Fruit fly (Drosophila melanogaster): ENCODE data around the gene rn.

Gene rn

DNA sequence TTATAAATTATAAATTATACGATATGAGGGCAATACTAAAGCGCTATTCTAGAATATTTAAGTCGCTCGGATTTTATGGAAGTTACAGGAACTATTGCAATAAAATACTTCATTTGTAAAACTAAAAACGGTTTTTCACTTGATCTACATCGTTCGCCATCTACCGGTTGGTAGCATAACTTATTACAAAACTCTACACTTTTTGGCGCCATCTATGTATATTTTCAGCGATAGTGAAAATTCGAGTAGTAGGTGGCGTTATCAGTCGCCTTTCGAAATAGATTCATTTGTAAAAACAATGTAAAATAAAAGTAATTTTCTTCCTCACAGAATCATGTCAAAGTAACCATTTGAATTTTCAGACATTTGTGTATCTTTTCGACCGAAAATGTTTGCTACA is 37.0 kb upstream of the rn start, which contains the start of gene nxf4:
nxf4 (plus strand) TSS at position 286 of the 400 bp plus-strand sequence.
- TF ChIP-seq z (GFP tag; IDR thresholded peaks at IDR 0.05) (no peak), BEAF-32 (GFP tag; optimal IDR thresholded peaks at IDR 0.05) (peak; percentile 26), Hand (GFP tag; optimal IDR thresholded peaks at IDR 0.05) (no peak), emc (GFP tag; optimal IDR thresholded peaks at IDR 0.05) (peak; percentile 79), CG7928 (GFP tag; optimal IDR thresholded peaks at IDR 0.05) (no peak), corto (GFP tag; optimal IDR thresholded peaks at IDR 0.05) (no peak), Hey (tag; optimal IDR thresholded peaks at IDR 0.05) (no peak), B-H2 (GFP tag; optimal IDR thresholded peaks at IDR 0.05) (peak; percentile 45), CG9609 (GFP tag; optimal IDR thresholded peaks at IDR 0.05) (peak; percentile 82), HmgD (GFP tag; optimal IDR thresholded peaks at IDR 0.05) (peak; percentile 74), tx (GFP tag; optimal IDR thresholded peaks at IDR 0.05) (peak; percentile 68), BtbVII (GFP tag; optimal IDR thresholded peaks at IDR 0.05) (peak; percentile 27), amos (GFP tag; IDR thresholded peaks at IDR 0.05; ENCODE audit: partially characterized antibody) (peak; percentile 73), CG18476 (GFP tag; optimal IDR thresholded peaks at IDR 0.05) (peak; percentile 39), pho (GFP tag; optimal IDR thresholded peaks at IDR 0.05) (peak; percentile 72), Sox102F (GFP tag; optimal IDR thresholded peaks at IDR 0.05) (peak; percentile 80), phol (tag; optimal IDR thresholded peaks at IDR 0.05) (peak; percentile 79), Max (GFP tag; optimal IDR thresholded peaks at IDR 0.05) (peak; percentile 0), gce (GFP tag; IDR thresholded peaks at IDR 0.05) (0 out of 3 replicates have a peak, but pooled peaks have one; percentile 49), CG15479 (GFP tag; optimal IDR thresholded peaks at IDR 0.05) (no peak), lilli (GFP tag; optimal IDR thresholded peaks at IDR 0.05) (peak; percentile 78), ap (GFP tag; IDR thresholded peaks at IDR 0.05) (no peak), maf-S (GFP tag; optimal IDR thresholded peaks at IDR 0.05) (peak; percentile 78), ttk (GFP tag; IDR thresholded peaks at IDR 0.05) (peak; percentile 59; the same call in 1 of the 2 replicates), psq (GFP tag; optimal IDR thresholded peaks at IDR 0.05) (peak; percentile 51), CG3163 (GFP tag; optimal IDR thresholded peaks at IDR 0.05) (peak; percentile 65), CG15011 (GFP tag; optimal IDR thresholded peaks at IDR 0.05) (no peak), ATbp (GFP tag; optimal IDR thresholded peaks at IDR 0.05) (peak; percentile 10), CG12219 (GFP tag; optimal IDR thresholded peaks at IDR 0.05) (peak; percentile 31), pnt (GFP tag; optimal IDR thresholded peaks at IDR 0.05) (peak; percentile 76), CG17612 (GFP tag; IDR thresholded peaks at IDR 0.05) (0 out of 2 replicates have a peak, but pooled peaks have one; percentile 39), dpn (GFP tag; optimal IDR thresholded peaks at IDR 0.05) (peak; percentile 81 to 86), wdn (GFP tag; IDR thresholded peaks at IDR 0.05) (0 out of 2 replicates have a peak, but pooled peaks have one; percentile 18), tll (GFP tag; optimal IDR thresholded peaks at IDR 0.05) (no peak), inv (GFP tag; IDR thresholded peaks at IDR 0.05; ENCODE audit: partially characterized antibody) (peak; percentile 35; the same call in 1 of the 2 replicates), Hmx (GFP tag; optimal IDR thresholded peaks at IDR 0.05) (no peak), Fer3 (tag; optimal IDR thresholded peaks at IDR 0.05) (peak; percentile 59), Drgx (GFP tag; IDR thresholded peaks at IDR 0.05) (no peak), da (GFP tag; optimal IDR thresholded peaks at IDR 0.05) (peak; percentile 60), CG9876 (GFP tag; optimal IDR thresholded peaks at IDR 0.05) (peak; percentile 88), CG11247 (GFP tag; IDR thresholded peaks at IDR 0.05) (peak; percentile 85), ssp (GFP tag; IDR thresholded peaks at IDR 0.05) (peak; percentile 51; the same call in 1 of the 2 replicates), CG10147 (GFP tag; optimal IDR thresholded peaks at IDR 0.05) (peak; percentile 58), CG14014 (GFP tag; IDR thresholded peaks at IDR 0.05) (peak; percentile 62; the same call in 1 of the 2 replicates), nau (GFP tag; optimal IDR thresholded peaks at IDR 0.05) (peak; percentile 23), hb (GFP tag; IDR thresholded peaks at IDR 0.05; ENCODE audit: partially characterized antibody) (no peak), H15 (GFP tag; IDR thresholded peaks at IDR 0.05) (peak; percentile 62; the same call in 1 of the 3 replicates), sna (GFP tag; IDR thresholded peaks at IDR 0.05; ENCODE audit: partially characterized antibody) (no peak), Jarid2 (GFP tag; optimal IDR thresholded peaks at IDR 0.05) (peak; percentile 22), Rfx (GFP tag; IDR thresholded peaks at IDR 0.05) (peak; percentile 89)
